Fruit fly (Drosophila melanogaster): ENCODE data around the gene CG15056.

Gene CG15056

dm6 chrX:18407394-18407721, 7.9 kb upstream of the CG15056 start (continued):
- TF ChIP-seq CG9876 (GFP tag; optimal IDR thresholded peaks at IDR 0.05) (no peak), MBD-R2 (GFP tag; IDR thresholded peaks at IDR 0.05) (peak; percentile 20; the same call in 1 of the 2 replicates), sisA (GFP tag; IDR thresholded peaks at IDR 0.05) (no peak), CG10654 (GFP tag; optimal IDR thresholded peaks at IDR 0.05) (no peak), CG9437 (GFP tag; optimal IDR thresholded peaks at IDR 0.05) (no peak), CG42726 (GFP tag; IDR thresholded peaks at IDR 0.05; ENCODE audit: partially characterized antibody) (no peak), nmo (GFP tag; optimal IDR thresholded peaks at IDR 0.05) (peak; percentile 5), ro (GFP tag; IDR thresholded peaks at IDR 0.05) (no peak), nerfin-1 (tag; optimal IDR thresholded peaks at IDR 0.05) (no peak), TFAM (GFP tag; optimal IDR thresholded peaks at IDR 0.05) (no peak), Tbp (GFP tag; optimal IDR thresholded peaks at IDR 0.05) (no peak), CG6813 (GFP tag; optimal IDR thresholded peaks at IDR 0.05) (peak; percentile 33), CG7556 (GFP tag; optimal IDR thresholded peaks at IDR 0.05) (no peak), vnd (GFP tag; IDR thresholded peaks at IDR 0.05; ENCODE audit: partially characterized antibody) (no peak), Kr (GFP tag; optimal IDR thresholded peaks at IDR 0.05) (no peak), CG15601 (tag; optimal IDR thresholded peaks at IDR 0.05) (no peak), NFAT (GFP tag; IDR thresholded peaks at IDR 0.05) (no peak), CG12391 (tag; optimal IDR thresholded peaks at IDR 0.05) (peak; percentile 23), Fer3 (tag; optimal IDR thresholded peaks at IDR 0.05) (peak; percentile 18), CG2202 (tag; optimal IDR thresholded peaks at IDR 0.05) (no peak), Mrtf (GFP tag; IDR thresholded peaks at IDR 0.05) (no peak), Hr3 (GFP tag; optimal IDR thresholded peaks at IDR 0.05) (no peak), ash1 (GFP tag; optimal IDR thresholded peaks at IDR 0.05) (no peak), odd (GFP tag; optimal IDR thresholded peaks at IDR 0.05) (no peak), CG17361 (GFP tag; IDR thresholded peaks at IDR 0.05) (no peak), sob (GFP tag; IDR thresholded peaks at IDR 0.05) (peak; percentile 25; the same call in 1 of the 2 replicates)

dm6 chrX:18409449-18409848, 5.8 kb upstream of the CG15056 start:
- TF ChIP-seq CTCF (GFP tag; optimal IDR thresholded peaks at IDR 0.05) (no peak), onecut (GFP tag; IDR thresholded peaks at IDR 0.05) (peak; percentile 72), Med (GFP tag) (peak; percentile 53), Poxn (GFP tag; IDR thresholded peaks at IDR 0.05) (no peak), HLH4C (GFP tag; IDR thresholded peaks at IDR 0.05; ENCODE audit: partially characterized antibody) (no peak), ken (GFP tag; IDR thresholded peaks at IDR 0.05) (no peak), crol (GFP tag; IDR thresholded peaks at IDR 0.05) (peak; percentile 27; the same call in 1 of the 2 replicates), wor (GFP tag; IDR thresholded peaks at IDR 0.05) (no peak), Vsx1 (GFP tag; optimal IDR thresholded peaks at IDR 0.05) (peak; percentile 54), Deaf1 (tag; optimal IDR thresholded peaks at IDR 0.05) (no peak)

- no peak for TF ChIP-seq CG14965 (GFP tag; optimal IDR thresholded peaks at IDR 0.05; ENCODE audit: borderline replicate concordance)
- TF ChIP-seq usp (GFP tag; optimal IDR thresholded peaks at IDR 0.05) = no peak
- no peak for TF ChIP-seq ems (GFP tag; optimal IDR thresholded peaks at IDR 0.05)
- no peak for TF ChIP-seq Fer2 (tag; optimal IDR thresholded peaks at IDR 0.05)
- TF ChIP-seq B-H2 (GFP tag; optimal IDR thresholded peaks at IDR 0.05) = no peak
- no peak for TF ChIP-seq CG4820 (GFP tag; optimal IDR thresholded peaks at IDR 0.05)
- no peak for TF ChIP-seq CG5180 (GFP tag; optimal IDR thresholded peaks at IDR 0.05)
- peak; percentile 28 for TF ChIP-seq CG8290 (GFP tag; optimal IDR thresholded peaks at IDR 0.05)
- TF ChIP-seq CG8290 (tag; optimal IDR thresholded peaks at IDR 0.05) = peak in 1 of 2 experiments; percentile 4
- no peak for TF ChIP-seq CG8765 (GFP tag; IDR thresholded peaks at IDR 0.05)
- TF ChIP-seq sna (GFP tag; IDR thresholded peaks at IDR 0.05; ENCODE audit: partially characterized antibody) = peak; percentile 19; the same call in 1 of the 2 replicates
- TF ChIP-seq lab (GFP tag; optimal IDR thresholded peaks at IDR 0.05) = no peak
- TF ChIP-seq E2f2 (GFP tag; IDR thresholded peaks at IDR 0.05) = peak; percentile 88
- no peak for TF ChIP-seq CG31388 (GFP tag; optimal IDR thresholded peaks at IDR 0.05)
- TF ChIP-seq CG2116 (GFP tag; optimal IDR thresholded peaks at IDR 0.05) = peak; percentile 15
- no peak for TF ChIP-seq CG12299 (tag; optimal IDR thresholded peaks at IDR 0.05)
- no peak for TF ChIP-seq CG7786 (GFP tag; optimal IDR thresholded peaks at IDR 0.05)
These were observed 5.3 kb upstream of the CG15056 start, which contains the start of gene Nt5b for dm6 chrX:18409938-18410337. Gene Nt5b, minus strand, starts transcription at chrX:18410144.
